Fruit fly (Drosophila melanogaster) whole organism, embryonic: Measurements from ENCODE around the gene VGlut.

ENCODE experiments used
- CG10321 ChIP-seq: fragments of 200-800 bp; sonication (Bioruptor generic); IDR thresholded peaks from 2 replicates; pipeline ENCODE4 v1.3.6; 2022; ENCODE audit warnings: missing biosample characterization, missing genetic modification characterization
- CG14014 ChIP-seq: fragments of 200-800 bp; sonication (Bioruptor generic); IDR thresholded peaks from 2 replicates; pipeline ENCODE4 v1.3.6; 2022; ENCODE audit warnings: missing biosample characterization, missing genetic modification characterization
- CG14050 ChIP-seq: fragments of 200-800 bp; sonication (Bioruptor generic); IDR thresholded peaks from 3 replicates; pipeline ENCODE4 v1.3.6; 2022; ENCODE audit warnings: missing biosample characterization, missing genetic modification characterization
- CG14965 ChIP-seq: fragments of 200-800 bp; sonication (Bioruptor generic); optimal IDR thresholded peaks from 2 replicates; lab custom pipeline; 2016; ENCODE audit warnings: missing biosample characterization, missing genetic modification characterization, borderline replicate concordance
- CG15696 ChIP-seq: fragments of 200-800 bp; sonication (Bioruptor generic); optimal IDR thresholded peaks from 2 replicates; lab custom pipeline; 2019; ENCODE audit warnings: missing biosample characterization, mild to moderate bottlenecking, missing genetic modification characterization, moderate library complexity
- CG1602 ChIP-seq: fragments of 200-800 bp; sonication (Bioruptor generic); optimal IDR thresholded peaks from 3 replicates; lab custom pipeline; 2016; ENCODE audit warnings: missing biosample characterization, missing genetic modification characterization
- CG16815 ChIP-seq: fragments of 200-800 bp; sonication (Bioruptor generic); optimal IDR thresholded peaks from 3 replicates; lab custom pipeline; 2017; ENCODE audit warnings: missing biosample characterization, mild to moderate bottlenecking, missing genetic modification characterization
- CG17568 ChIP-seq: fragments of 200-800 bp; sonication (Bioruptor generic); optimal IDR thresholded peaks from 2 replicates; lab custom pipeline; 2018; ENCODE audit warnings: missing biosample characterization, mild to moderate bottlenecking, missing genetic modification characterization, moderate library complexity
- CG2116 ChIP-seq: fragments of 200-800 bp; sonication (Bioruptor generic); optimal IDR thresholded peaks from 3 replicates; lab custom pipeline; 2018; ENCODE audit warnings: missing biosample characterization, mild to moderate bottlenecking, missing genetic modification characterization
- CG2120 ChIP-seq: fragments of 200-800 bp; sonication (Bioruptor generic); optimal IDR thresholded peaks from 3 replicates; lab custom pipeline; 2016; ENCODE audit warnings: missing biosample characterization, missing genetic modification characterization
- CG31388 ChIP-seq: fragments of 200-800 bp; sonication (Bioruptor generic); optimal IDR thresholded peaks from 2 replicates; lab custom pipeline; 2016; ENCODE audit warnings: missing biosample characterization, missing genetic modification characterization
- CG3407 ChIP-seq: fragments of 200-800 bp; sonication (Bioruptor generic); optimal IDR thresholded peaks from 2 replicates; lab custom pipeline; 2018; ENCODE audit warnings: missing biosample characterization, mild to moderate bottlenecking, missing genetic modification characterization
- CG34376 ChIP-seq: fragments of 200-800 bp; sonication (Bioruptor generic); optimal IDR thresholded peaks from 2 replicates; lab custom pipeline; 2018; ENCODE audit warnings: missing biosample characterization, mild to moderate bottlenecking, missing genetic modification characterization
- CG3847 ChIP-seq: fragments of 200-800 bp; sonication (Bioruptor generic); IDR thresholded peaks from 2 replicates; pipeline ENCODE4 v1.3.6; 2022; ENCODE audit warnings: missing biosample characterization, missing genetic modification characterization
- CG3995 ChIP-seq: fragments of 200-800 bp; sonication (Bioruptor generic); optimal IDR thresholded peaks from 3 replicates; lab custom pipeline; 2016; ENCODE audit warnings: missing biosample characterization, missing genetic modification characterization
- CG4328 ChIP-seq: fragments of 200-800 bp; sonication (Bioruptor generic); optimal IDR thresholded peaks from 3 replicates; lab custom pipeline; 2017; ENCODE audit warnings: missing biosample characterization, missing genetic modification reagents, missing genetic modification characterization
- CG43689 ChIP-seq: fragments of 200-800 bp; sonication (Bioruptor generic); IDR thresholded peaks from 2 replicates; pipeline ENCODE4 v1.3.6; 2022; ENCODE audit warnings: missing biosample characterization, missing genetic modification characterization
- CG4424 ChIP-seq: fragments of 200-800 bp; sonication (Bioruptor generic); optimal IDR thresholded peaks from 3 replicates; lab custom pipeline; 2016; ENCODE audit warnings: missing biosample characterization, missing genetic modification characterization
- CG5245 ChIP-seq: fragments of 200-800 bp; sonication (Bioruptor generic); optimal IDR thresholded peaks from 3 replicates; lab custom pipeline; 2016; ENCODE audit warnings: missing biosample characterization, missing genetic modification characterization
- CG7745 ChIP-seq: fragments of 200-800 bp; sonication (Bioruptor generic); optimal IDR thresholded peaks from 2 replicates; lab custom pipeline; 2018; ENCODE audit warnings: missing biosample characterization, mild to moderate bottlenecking, missing genetic modification characterization, moderate library complexity
- CG8924 ChIP-seq: fragments of 200-800 bp; optimal IDR thresholded peaks from 3 replicates; lab custom pipeline; 2019; ENCODE audit warnings: missing biosample characterization, mild to moderate bottlenecking, missing genetic modification characterization, moderate library complexity
- CG8944 ChIP-seq: fragments of 200-800 bp; sonication (Bioruptor generic); optimal IDR thresholded peaks from 3 replicates; lab custom pipeline; 2016; ENCODE audit warnings: missing biosample characterization, missing genetic modification characterization
- Chrac-16 ChIP-seq: fragments of 200-800 bp; sonication (Bioruptor generic); optimal IDR thresholded peaks from 3 replicates; lab custom pipeline; 2016; ENCODE audit warnings: missing biosample characterization, missing genetic modification characterization
- D19B ChIP-seq: fragments of 200-800 bp; sonication (Bioruptor generic); optimal IDR thresholded peaks from 2 replicates; lab custom pipeline; 2017; ENCODE audit warnings: missing biosample characterization, mild to moderate bottlenecking, missing genetic modification characterization
- Dfd ChIP-seq, 2 experiments: fragments of >200 bp; optimal IDR thresholded peaks; 2 replicates each; lab custom pipeline; 2017; ENCODE audit warnings: missing biosample characterization in 2 of 2, missing genetic modification characterization in 2 of 2
- Eip74EF ChIP-seq, 2 experiments: fragments of 200-800 bp in 1 of 2; fragments of >200 bp in 1 of 2; sonication (Bioruptor generic) in 1 of 2; optimal IDR thresholded peaks; 2 replicates each; lab custom pipeline; 2017 to 2019; ENCODE audit warnings: missing biosample characterization in 2 of 2, missing genetic modification characterization in 2 of 2, mild to moderate bottlenecking in 1 of 2, moderate library complexity in 1 of 2
- Fer2 ChIP-seq: fragments of 200-800 bp; sonication (Bioruptor generic); optimal IDR thresholded peaks from 2 replicates; lab custom pipeline; 2018; ENCODE audit warnings: missing biosample characterization, mild to moderate bottlenecking, missing genetic modification characterization, moderate library complexity
- Fer3 ChIP-seq: fragments of 200-800 bp; sonication (Bioruptor generic); optimal IDR thresholded peaks from 2 replicates; lab custom pipeline; 2018; ENCODE audit warnings: missing biosample characterization, mild to moderate bottlenecking, missing genetic modification characterization, moderate library complexity
- Lhr ChIP-seq: fragments of 200-800 bp; sonication (Bioruptor generic); optimal IDR thresholded peaks from 3 replicates; lab custom pipeline; 2017; ENCODE audit warnings: mild to moderate bottlenecking, missing biosample characterization, missing genetic modification reagents, missing genetic modification characterization
- Opbp ChIP-seq: fragments of 200-800 bp; sonication (Bioruptor generic); IDR thresholded peaks from 3 replicates; pipeline ENCODE4 v1.3.6; 2022; ENCODE audit warnings: missing biosample characterization, missing genetic modification characterization; ENCODE audit not compliant: partially characterized antibody
- al ChIP-seq: fragments of 200-800 bp; sonication (Bioruptor generic); IDR thresholded peaks from 2 replicates; pipeline ENCODE4 v1.3.6; 2022; ENCODE audit warnings: missing biosample characterization, missing genetic modification characterization
- bbx ChIP-seq: fragments of 200-800 bp; sonication (Bioruptor generic); IDR thresholded peaks from 2 replicates; pipeline ENCODE4 v1.3.6; 2022; ENCODE audit warnings: missing biosample characterization, missing genetic modification characterization; ENCODE audit not compliant: partially characterized antibody
- bowl ChIP-seq: fragments of 200-800 bp; sonication (Bioruptor generic); IDR thresholded peaks from 2 replicates; pipeline ENCODE4 v1.3.6; 2022; ENCODE audit warnings: missing biosample characterization, missing genetic modification characterization
- btn ChIP-seq: fragments of 200-800 bp; sonication (Bioruptor generic); optimal IDR thresholded peaks from 2 replicates; lab custom pipeline; 2016; ENCODE audit warnings: missing biosample characterization, missing genetic modification characterization
- cwo ChIP-seq: fragments of 200-800 bp; sonication (Bioruptor generic); optimal IDR thresholded peaks from 3 replicates; lab custom pipeline; 2017; ENCODE audit warnings: missing biosample characterization, missing genetic modification characterization, mild to moderate bottlenecking, moderate library complexity, missing genetic modification reagents
- esg ChIP-seq: fragments of 200-800 bp; sonication (Bioruptor generic); conservative IDR thresholded peaks from 2 replicates; pipeline ENCODE4 v1.3.6; 2022; ENCODE audit warnings: missing biosample characterization, missing genetic modification characterization
- exex ChIP-seq: fragments of 200-800 bp; sonication (Bioruptor generic); optimal IDR thresholded peaks from 4 replicates; lab custom pipeline; 2018; ENCODE audit warnings: missing biosample characterization, mild to moderate bottlenecking, missing genetic modification characterization, moderate library complexity
- hth ChIP-seq: fragments of >200 bp; optimal IDR thresholded peaks from 2 replicates; lab custom pipeline; 2017; ENCODE audit warnings: inconsistent platforms
- nerfin-2 ChIP-seq: fragments of 200-800 bp; sonication (Bioruptor generic); IDR thresholded peaks from 2 replicates; pipeline ENCODE4 v1.3.6; 2022; ENCODE audit warnings: missing biosample characterization, missing genetic modification characterization; ENCODE audit not compliant: partially characterized antibody
- pan ChIP-seq, 4 experiments: fragments of >200 bp in 3 of 4; fragments of 200-800 bp in 1 of 4; sonication (Bioruptor generic) in 1 of 4; optimal IDR thresholded peaks in 3 of 4; IDR thresholded peaks in 1 of 4; 2 replicates each; pipeline versions ENCODE4 v1.3.6 to Lab custom; 2017 to 2022; ENCODE audit warnings: missing biosample characterization in 2 of 4, missing genetic modification characterization in 2 of 4, mixed read lengths in 1 of 4
- phol ChIP-seq: fragments of 200-800 bp; sonication (Bioruptor generic); optimal IDR thresholded peaks from 3 replicates; lab custom pipeline; 2018; ENCODE audit warnings: missing biosample characterization, mild to moderate bottlenecking, missing genetic modification characterization, moderate library complexity
- sima ChIP-seq: fragments of 200-800 bp; sonication (Bioruptor generic); optimal IDR thresholded peaks from 2 replicates; lab custom pipeline; 2016; ENCODE audit warnings: missing biosample characterization, missing genetic modification characterization
- sqz ChIP-seq: fragments of 200-800 bp; sonication (Bioruptor generic); optimal IDR thresholded peaks from 3 replicates; lab custom pipeline; 2018; ENCODE audit warnings: missing biosample characterization, mild to moderate bottlenecking, missing genetic modification characterization
- sug ChIP-seq: fragments of 200-800 bp; optimal IDR thresholded peaks from 2 replicates; lab custom pipeline; 2019; ENCODE audit warnings: missing biosample characterization, mild to moderate bottlenecking, missing genetic modification characterization, moderate library complexity
- tio ChIP-seq: fragments of 200-800 bp; sonication (Bioruptor generic); optimal IDR thresholded peaks from 2 replicates; lab custom pipeline; 2017; ENCODE audit warnings: missing biosample characterization, missing genetic modification characterization, inconsistent platforms
- unc-4 ChIP-seq: fragments of 200-800 bp; sonication (Bioruptor generic); IDR thresholded peaks from 2 replicates; pipeline ENCODE4 v1.3.6; 2022; ENCODE audit warnings: missing biosample characterization, missing genetic modification characterization; ENCODE audit not compliant: partially characterized antibody
- wek ChIP-seq: fragments of 200-800 bp; sonication (Bioruptor generic); optimal IDR thresholded peaks from 3 replicates; lab custom pipeline; 2018; ENCODE audit warnings: missing biosample characterization, mild to moderate bottlenecking, missing genetic modification characterization, moderate library complexity
- zfh1 ChIP-seq: fragments of 200-800 bp; sonication (Bioruptor generic); IDR thresholded peaks from 3 replicates; pipeline ENCODE4 v1.3.6; 2022; ENCODE audit warnings: missing biosample characterization, missing genetic modification characterization

Gene VGlut

DNA sequence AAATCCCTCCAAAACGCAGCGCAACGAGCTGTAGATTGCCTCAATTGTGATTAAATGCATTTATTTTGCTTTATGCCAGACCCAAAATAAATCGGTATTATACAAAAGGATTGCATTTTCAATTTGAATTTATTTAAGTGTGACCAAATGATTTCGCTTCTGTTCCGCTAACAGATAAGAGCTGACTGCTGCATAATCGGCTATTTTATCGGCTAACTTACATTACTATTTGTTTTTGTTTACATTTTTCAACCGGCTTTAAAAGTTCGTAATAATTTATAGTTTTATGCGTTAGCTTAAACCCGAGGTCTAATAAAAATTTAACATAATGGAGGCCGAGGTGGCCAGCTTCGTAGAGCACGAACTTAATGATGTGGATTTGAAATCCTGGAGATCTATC lies 17.1 kb upstream of the VGlut start, which contains the start of gene PIG-Wa (continued):
- TF ChIP-seq CG10321 = no peak
- TF ChIP-seq sug (tag; lab: Kevin White, UChicago) = no peak
- TF ChIP-seq Eip74EF (GFP tag; optimal IDR thresholded peaks at IDR 0.05; lab: Kevin White, UChicago) = no peak
- TF ChIP-seq hth (lab: Kevin White, UChicago) = no peak
- TF ChIP-seq CG2120 (GFP tag; lab: Kevin White, UChicago) = no peak
- no peak for TF ChIP-seq CG3407 (GFP tag; lab: Kevin White, UChicago)
- TF ChIP-seq CG1602 (GFP tag; lab: Kevin White, UChicago) = no peak
- no peak for TF ChIP-seq CG16815 (GFP tag; lab: Kevin White, UChicago)
- no peak for TF ChIP-seq btn (GFP tag; lab: Kevin White, UChicago)
- no peak for TF ChIP-seq cwo (GFP tag; lab: Kevin White, UChicago)
- no peak for TF ChIP-seq CG14965 (GFP tag; lab: Kevin White, UChicago)
- TF ChIP-seq bbx (GFP tag; lab: Robert Waterston, UW) = peak; percentile 38; the same call in 1 of the 2 replicates
- 0 out of 3 replicates have a peak, but pooled peaks have one; percentile 31 for TF ChIP-seq zfh1 (GFP tag; lab: Robert Waterston, UW)
- TF ChIP-seq D19B (GFP tag; lab: Kevin White, UChicago) = no peak
- no peak for TF ChIP-seq CG14014 (GFP tag; lab: Robert Waterston, UW)
- no peak for TF ChIP-seq Dfd (GFP tag; optimal IDR thresholded peaks at IDR 0.05; lab: Kevin White, UChicago)
- TF ChIP-seq CG7745 (tag; lab: Kevin White, UChicago) = no peak

dm6 chr2L:2385692-2386091 lies 14.4 kb upstream of the VGlut start, which contains the start of gene CG3557:
TSS of gene CG3557 (minus strand) at chr2L:2385792.
- TF ChIP-seq Opbp (GFP tag; lab: Robert Waterston, UW) = no peak
- no peak for TF ChIP-seq Fer2 (tag; lab: Kevin White, UChicago)
- TF ChIP-seq bowl (GFP tag; lab: Robert Waterston, UW) = no peak
- TF ChIP-seq CG43689 (GFP tag; lab: Robert Waterston, UW) = no peak
- no peak for TF ChIP-seq CG3847 (GFP tag; lab: Robert Waterston, UW)
- no peak for TF ChIP-seq unc-4 (GFP tag; lab: Robert Waterston, UW)
- TF ChIP-seq nerfin-2 (GFP tag; lab: Robert Waterston, UW) = no peak
- no peak for TF ChIP-seq wek
- TF ChIP-seq Chrac-16 (GFP tag; lab: Kevin White, UChicago) = no peak
- TF ChIP-seq CG14050 = no peak
- no peak for TF ChIP-seq CG15696
- TF ChIP-seq CG31388 (GFP tag; lab: Kevin White, UChicago) = no peak
- TF ChIP-seq Lhr = no peak
- no peak for TF ChIP-seq CG8924 (tag; lab: Kevin White, UChicago)
- no peak for TF ChIP-seq exex (tag; lab: Kevin White, UChicago)
- no peak for TF ChIP-seq CG4328 (GFP tag; lab: Kevin White, UChicago)
- TF ChIP-seq phol = no peak
- no peak for TF ChIP-seq sima (GFP tag; lab: Kevin White, UChicago)

DNA sequence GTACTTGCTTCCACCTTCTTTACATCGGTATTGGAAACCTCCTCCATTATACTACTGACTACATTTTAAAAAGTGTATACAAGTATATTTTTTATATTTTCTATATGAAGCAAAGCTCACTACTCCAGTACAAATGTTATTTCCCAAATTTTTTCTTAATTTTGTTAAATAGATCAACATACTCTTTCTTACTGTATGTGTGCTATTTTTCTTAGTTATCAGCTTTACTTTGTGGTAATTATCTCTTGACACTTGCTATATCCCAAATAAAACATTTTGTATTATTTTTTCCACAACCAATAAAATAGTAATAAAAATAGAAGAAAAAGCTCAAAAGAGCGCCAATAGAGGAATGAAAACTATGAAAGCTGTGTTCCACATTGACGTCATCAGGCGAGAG lies 9.5 kb upstream of the VGlut start, which contains the start of gene CG43750:
Gene CG43750 (minus strand): TSS at position 101 of the 400 bp plus-strand sequence.
- no peak for TF ChIP-seq CG2116 (GFP tag; lab: Kevin White, UChicago)
- TF ChIP-seq CG5245 (GFP tag; lab: Kevin White, UChicago) = no peak
- TF ChIP-seq sqz (GFP tag; lab: Kevin White, UChicago) = no peak
- no peak for TF ChIP-seq Fer3 (tag; lab: Kevin White, UChicago)
- no peak for TF ChIP-seq tio (GFP tag; lab: Kevin White, UChicago)
- TF ChIP-seq CG17568 (GFP tag; lab: Kevin White, UChicago) = no peak
- no peak for TF ChIP-seq esg (GFP tag; lab: Robert Waterston, UW)
- TF ChIP-seq CG8944 (GFP tag; lab: Kevin White, UChicago) = no peak
- TF ChIP-seq al = no peak
- TF ChIP-seq CG34376 (GFP tag; lab: Kevin White, UChicago) = no peak
- no peak for TF ChIP-seq CG4424 (GFP tag; lab: Kevin White, UChicago)
- no peak for TF ChIP-seq CG3995 (GFP tag; lab: Kevin White, UChicago)
- no peak for TF ChIP-seq pan (optimal IDR thresholded peaks at IDR 0.05; lab: Kevin White, UChicago)
- no peak for TF ChIP-seq pan (GFP tag; optimal IDR thresholded peaks at IDR 0.05 in 1 of 2, IDR thresholded peaks at IDR 0.05 in 1 of 2)
